Fruit fly (Drosophila melanogaster) S2 (cell line): ENCODE results near the gene Nup98-96.

ENCODE experiments used
- CG8478 ChIP-seq: fragments of >200 bp; optimal IDR thresholded peaks from 2 replicates; lab custom pipeline; 2018
- CTCF ChIP-seq, 2 experiments: fragments of >200 bp; optimal IDR thresholded peaks; 2 replicates each; lab custom pipeline; 2018

DNA sequence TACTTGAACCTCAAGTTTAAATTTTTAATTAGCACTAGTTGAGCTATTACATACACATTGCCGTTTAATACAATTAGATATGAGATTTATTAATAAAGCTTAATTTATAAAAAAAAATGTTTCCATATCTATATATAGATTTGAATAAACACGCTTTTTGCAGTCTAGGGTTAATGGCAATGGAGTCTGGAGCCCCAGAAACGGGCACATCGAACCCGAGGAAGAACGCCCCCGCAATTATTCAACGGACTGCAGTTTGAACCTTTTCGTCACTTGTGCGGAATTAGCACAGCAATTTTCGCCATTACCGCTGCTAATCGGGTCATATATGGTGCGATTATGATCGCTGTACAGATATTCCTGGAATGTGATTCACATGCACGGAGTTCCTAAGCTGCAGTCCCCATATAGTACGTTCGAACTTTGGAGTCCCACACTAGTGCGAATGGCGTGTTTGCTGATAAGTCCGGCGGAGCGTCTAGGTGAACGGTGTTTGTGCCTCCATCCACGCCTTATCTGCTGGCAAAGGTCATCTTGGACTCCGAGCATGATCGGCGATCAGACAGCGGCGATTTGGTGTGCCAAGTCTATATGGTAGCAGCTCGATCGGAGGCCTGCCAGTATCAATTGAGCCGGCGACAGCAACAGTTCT lies 17.7 kb downstream of the Nup98-96 start, which contains the start of gene Lsd-1:
- TF ChIP-seq CG8478 (lab: Kevin White, UChicago) (no peak), CTCF (optimal IDR thresholded peaks at IDR 0.05; lab: Kevin White, UChicago) (no peak)
